Worm (Caenorhabditis elegans) whole organism, L4 larva: ENCODE data around the gene F59A6.2.

Source experiments
- R02D3.7 ChIP-seq: fragments of 150-350 bp; sonication (generic microtip); optimal IDR thresholded peaks from 3 replicates; lab custom pipeline; 2014; ENCODE audit warnings: missing biosample characterization, missing genetic modification characterization
- T20F7.1 ChIP-seq: fragments of 200-800 bp; sonication (Bioruptor generic); optimal IDR thresholded peaks from 2 replicates; lab custom pipeline; 2018; ENCODE audit warnings: mild to moderate bottlenecking, missing genetic modification characterization, missing compliant biosample characterization
- Y105C5A.15 ChIP-seq: fragments of 200-800 bp; sonication (Bioruptor generic); IDR thresholded peaks from 2 replicates; pipeline ENCODE4 v1.3.6; 2022; ENCODE audit warnings: missing genetic modification characterization, missing compliant biosample characterization
- Y48G9A.11 ChIP-seq: fragments of 200-800 bp; sonication (Bioruptor generic); IDR thresholded peaks from 2 replicates; pipeline ENCODE4 v1.3.6; 2022; ENCODE audit warnings: missing genetic modification reagents, missing genetic modification characterization, missing compliant biosample characterization
- ZK546.5 ChIP-seq, 2 experiments: sonication (generic microtip); optimal IDR thresholded peaks; 2 replicates each; lab custom pipeline; 2017; ENCODE audit warnings: missing biosample characterization in 2 of 2, missing genetic modification characterization in 2 of 2
- ceh-62 ChIP-seq: sonication (generic microtip); optimal IDR thresholded peaks from 2 replicates; lab custom pipeline; 2017; ENCODE audit warnings: missing biosample characterization, missing genetic modification characterization
- ceh-82 ChIP-seq: sonication (generic microtip); optimal IDR thresholded peaks from 2 replicates; lab custom pipeline; 2017; ENCODE audit warnings: missing biosample characterization, missing genetic modification characterization
- ces-1 ChIP-seq: fragments of 150-350 bp; sonication (generic microtip); optimal IDR thresholded peaks from 4 replicates; lab custom pipeline; 2014; ENCODE audit warnings: missing biosample characterization, missing genetic modification reagents, missing genetic modification characterization
- ctbp-1 ChIP-seq: fragments of 200-800 bp; sonication (Bioruptor generic); IDR thresholded peaks from 2 replicates; pipeline ENCODE4 v1.3.6; 2022; ENCODE audit warnings: missing genetic modification reagents, missing genetic modification characterization, missing compliant biosample characterization
- daf-8 ChIP-seq: fragments of 200-800 bp; sonication (Bioruptor generic); IDR thresholded peaks from 2 replicates; pipeline ENCODE4 v1.3.6; 2022; ENCODE audit warnings: missing genetic modification characterization, missing compliant biosample characterization
- dmd-6 ChIP-seq: fragments of 200-800 bp; sonication (Bioruptor generic); IDR thresholded peaks from 2 replicates; pipeline ENCODE4 v1.3.6; 2022; ENCODE audit warnings: missing genetic modification reagents, missing genetic modification characterization, missing compliant biosample characterization
- dmd-8 ChIP-seq: fragments of 200-800 bp; sonication (Bioruptor generic); IDR thresholded peaks from 2 replicates; pipeline ENCODE4 v1.3.6; 2022; ENCODE audit warnings: missing genetic modification characterization, missing compliant biosample characterization
- dmd-9 ChIP-seq: fragments of 200-800 bp; sonication (Bioruptor generic); IDR thresholded peaks from 2 replicates; pipeline ENCODE4 v1.3.6; 2022; ENCODE audit warnings: missing genetic modification reagents, missing genetic modification characterization, missing compliant biosample characterization
- dpl-1 ChIP-seq: fragments of 150-350 bp; optimal IDR thresholded peaks from 2 replicates; lab custom pipeline; 2014; ENCODE audit warnings: missing biosample characterization, missing genetic modification reagents, missing genetic modification characterization
- dve-1 ChIP-seq: sonication (generic microtip); optimal IDR thresholded peaks from 2 replicates; lab custom pipeline; 2017; ENCODE audit warnings: antibody characterized with exemption, mild to moderate bottlenecking, missing genetic modification characterization, missing compliant biosample characterization; ENCODE audit not compliant: insufficient read depth
- fkh-10 ChIP-seq: fragments of 150-350 bp; optimal IDR thresholded peaks from 2 replicates; lab custom pipeline; 2014; ENCODE audit warnings: missing biosample characterization, missing genetic modification reagents, missing genetic modification characterization
- fos-1 ChIP-seq: fragments of 150-350 bp; optimal IDR thresholded peaks from 2 replicates; lab custom pipeline; 2014; ENCODE audit warnings: missing biosample characterization, missing genetic modification characterization
- gei-8 ChIP-seq: fragments of 200-800 bp; sonication (Bioruptor generic); optimal IDR thresholded peaks from 2 replicates; lab custom pipeline; 2018; ENCODE audit warnings: mild to moderate bottlenecking, missing genetic modification characterization, missing compliant biosample characterization
- hlh-11 ChIP-seq: fragments of 200-800 bp; sonication (Bioruptor generic); optimal IDR thresholded peaks from 2 replicates; lab custom pipeline; 2018; ENCODE audit warnings: mild to moderate bottlenecking, missing genetic modification characterization, missing compliant biosample characterization
- hlh-30 ChIP-seq: sonication (generic microtip); optimal IDR thresholded peaks from 2 replicates; lab custom pipeline; 2017; ENCODE audit warnings: antibody characterized with exemption, mild to moderate bottlenecking, missing genetic modification characterization, missing compliant biosample characterization; ENCODE audit not compliant: insufficient read depth
- jun-1 ChIP-seq: fragments of 150-350 bp; optimal IDR thresholded peaks from 2 replicates; lab custom pipeline; 2014; ENCODE audit warnings: missing biosample characterization, missing genetic modification reagents, missing genetic modification characterization
- lin-29 ChIP-seq: fragments of 200-800 bp; sonication (Bioruptor generic); IDR thresholded peaks from 2 replicates; pipeline ENCODE4 v1.3.6; 2022; ENCODE audit warnings: missing genetic modification reagents, missing genetic modification characterization, missing compliant biosample characterization
- lin-39 ChIP-seq: fragments of 150-350 bp; optimal IDR thresholded peaks from 2 replicates; lab custom pipeline; 2014; ENCODE audit warnings: missing biosample characterization, missing genetic modification reagents, missing genetic modification characterization
- lsy-2 ChIP-seq, 2 experiments: fragments of 150-350 bp in 1 of 2; sonication (generic microtip) in 1 of 2; optimal IDR thresholded peaks; 2 replicates each; lab custom pipeline; 2014 to 2017; ENCODE audit warnings: missing biosample characterization in 2 of 2, missing genetic modification characterization in 2 of 2
- madf-5 ChIP-seq, 2 experiments: fragments of 200-800 bp; sonication (Bioruptor generic); IDR thresholded peaks; 2 replicates each; pipeline ENCODE4 v1.3.6; 2022; ENCODE audit warnings: missing compliant biosample characterization in 2 of 2, missing genetic modification characterization in 2 of 2
- mdl-1 ChIP-seq, 2 experiments: fragments of 150-350 bp in 1 of 2; sonication (generic microtip) in 1 of 2; optimal IDR thresholded peaks; 2 replicates each; lab custom pipeline; 2014 to 2017; ENCODE audit warnings: missing biosample characterization in 2 of 2, missing genetic modification characterization in 2 of 2
- mdt-29 ChIP-seq: fragments of 200-800 bp; sonication (Bioruptor generic); IDR thresholded peaks from 2 replicates; pipeline ENCODE4 v1.3.6; 2022; ENCODE audit warnings: missing genetic modification reagents, missing genetic modification characterization, missing compliant biosample characterization
- mes-2 ChIP-seq: sonication (generic microtip); optimal IDR thresholded peaks from 2 replicates; lab custom pipeline; 2016; ENCODE audit warnings: missing genotype, mild to moderate bottlenecking, missing genetic modification characterization, missing compliant biosample characterization; ENCODE audit not compliant: poor library complexity, severe bottlenecking
- nhr-111 ChIP-seq: fragments of 200-800 bp; sonication (Bioruptor generic); optimal IDR thresholded peaks from 2 replicates; lab custom pipeline; 2018; ENCODE audit warnings: mild to moderate bottlenecking, missing genetic modification characterization, missing compliant biosample characterization
- nhr-25 ChIP-seq: sonication (generic microtip); optimal IDR thresholded peaks from 2 replicates; lab custom pipeline; 2017; ENCODE audit warnings: missing genetic modification characterization, mild to moderate bottlenecking, missing compliant biosample characterization, antibody characterized with exemption, moderate library complexity, borderline replicate concordance; ENCODE audit not compliant: insufficient read depth
- nhr-28 ChIP-seq: fragments of 150-350 bp; optimal IDR thresholded peaks from 2 replicates; lab custom pipeline; 2014; ENCODE audit warnings: missing biosample characterization, missing genetic modification characterization
- nhr-42 ChIP-seq: fragments of 200-800 bp; sonication (Bioruptor generic); IDR thresholded peaks from 2 replicates; pipeline ENCODE4 v1.3.6; 2022; ENCODE audit warnings: missing genetic modification characterization, missing compliant biosample characterization
- nhr-6 ChIP-seq: fragments of 150-350 bp; optimal IDR thresholded peaks from 2 replicates; lab custom pipeline; 2014; ENCODE audit warnings: missing biosample characterization, missing genetic modification characterization
- nhr-77 ChIP-seq: fragments of 150-350 bp; optimal IDR thresholded peaks from 2 replicates; lab custom pipeline; 2014; ENCODE audit warnings: missing biosample characterization, missing genetic modification characterization
- php-3 ChIP-seq: fragments of 200-800 bp; sonication (Bioruptor generic); IDR thresholded peaks from 2 replicates; pipeline ENCODE4 v1.3.6; 2022; ENCODE audit warnings: missing genetic modification reagents, missing genetic modification characterization, missing compliant biosample characterization
- rbr-2 ChIP-seq: sonication (generic microtip); optimal IDR thresholded peaks from 2 replicates; lab custom pipeline; 2016; ENCODE audit warnings: missing genotype, missing genetic modification characterization, missing compliant biosample characterization
- set-16 ChIP-seq: fragments of 200-800 bp; sonication (Bioruptor generic); IDR thresholded peaks from 2 replicates; pipeline ENCODE4 v1.3.6; 2022; ENCODE audit warnings: missing genetic modification reagents, missing genetic modification characterization, missing compliant biosample characterization
- skn-1 ChIP-seq: fragments of 150-350 bp; optimal IDR thresholded peaks from 2 replicates; lab custom pipeline; 2014; ENCODE audit warnings: missing biosample characterization, missing genetic modification characterization
- tra-1 ChIP-seq: fragments of 200-800 bp; sonication (Bioruptor generic); IDR thresholded peaks from 2 replicates; pipeline ENCODE4 v1.3.6; 2022; ENCODE audit warnings: missing genetic modification reagents, missing genetic modification characterization, missing compliant biosample characterization
- unc-62 ChIP-seq, 3 experiments: fragments of 150-350 bp in 1 of 3; sonication (generic microtip); optimal IDR thresholded peaks in 2 of 3; peaks in 1 of 3; 1 replicate in 1 of 3; 2 replicates in 2 of 3; lab custom pipeline; 2014 to 2017; ENCODE audit warnings: missing biosample characterization in 3 of 3, missing genetic modification characterization in 3 of 3, missing genetic modification reagents in 3 of 3, missing genotype in 1 of 3
- vab-7 ChIP-seq: fragments of 200-800 bp; sonication (Bioruptor generic); IDR thresholded peaks from 2 replicates; pipeline ENCODE4 v1.3.6; 2022; ENCODE audit warnings: missing genetic modification reagents, missing genetic modification characterization, missing compliant biosample characterization
- zip-2 ChIP-seq: fragments of 150-350 bp; optimal IDR thresholded peaks from 2 replicates; lab custom pipeline; 2014; ENCODE audit warnings: missing biosample characterization, missing genetic modification characterization
- ztf-11 ChIP-seq: fragments of 150-350 bp; optimal IDR thresholded peaks from 2 replicates; lab custom pipeline; 2014; ENCODE audit warnings: missing biosample characterization, missing genetic modification characterization

Gene F59A6.2

ce11 chrII:5042381-5042930 is 28.0 kb downstream of the F59A6.2 start:
- TF ChIP-seq gei-8 (GFP tag; lab: Kevin White, UChicago): no peak
- TF ChIP-seq unc-62 (GFP tag; optimal IDR thresholded peaks at IDR 0.05 in 1 of 2; lab: Kevin White, UChicago): peak in 1 of 2 experiments; percentile 85
- TF ChIP-seq unc-62 (tag; optimal IDR thresholded peaks at IDR 0.05; lab: Kevin White, UChicago): no peak
- no peak for TF ChIP-seq dmd-6
- peak in 1 of 2 experiments; percentile 38 for TF ChIP-seq lsy-2 (tag; optimal IDR thresholded peaks at IDR 0.05; lab: Kevin White, UChicago)
- no peak for TF ChIP-seq ZK546.5 (tag; optimal IDR thresholded peaks at IDR 0.05; lab: Kevin White, UChicago)
- no peak for TF ChIP-seq Y105C5A.15 (GFP tag; lab: Robert Waterston, UW)
- TF ChIP-seq jun-1 (tag; lab: Kevin White, UChicago): no peak
- TF ChIP-seq vab-7: no peak
- TF ChIP-seq zip-2: no peak
- TF ChIP-seq ctbp-1: no peak
- peak; percentile 9 for TF ChIP-seq fkh-10 (GFP tag; lab: Kevin White, UChicago)
- TF ChIP-seq nhr-42 (GFP tag; lab: Robert Waterston, UW): no peak
- no peak for TF ChIP-seq dmd-9 (GFP tag; lab: Robert Waterston, UW)
- no peak for TF ChIP-seq hlh-11
- TF ChIP-seq mdl-1 (tag; optimal IDR thresholded peaks at IDR 0.05; lab: Kevin White, UChicago): no peak
- no peak for TF ChIP-seq lin-39
- no peak for TF ChIP-seq rbr-2 (tag; lab: Kevin White, UChicago)
- TF ChIP-seq R02D3.7 (tag; lab: Kevin White, UChicago): no peak
- TF ChIP-seq T20F7.1 (GFP tag; lab: Kevin White, UChicago): no peak
- TF ChIP-seq, all 104 proteins: peak for 3

- TF ChIP-seq mes-2 (tag; lab: Kevin White, UChicago) (no peak), dve-1 (tag; lab: Kevin White, UChicago) (no peak), mdl-1 (tag; optimal IDR thresholded peaks at IDR 0.05; lab: Kevin White, UChicago) (peak in 1 of 2 experiments; percentile 18), hlh-30 (tag; lab: Kevin White, UChicago) (peak; percentile 51), nhr-6 (no peak), lsy-2 (tag; optimal IDR thresholded peaks at IDR 0.05; lab: Kevin White, UChicago) (peak in 1 of 2 experiments; percentile 22), R02D3.7 (tag; lab: Kevin White, UChicago) (no peak), ZK546.5 (tag; optimal IDR thresholded peaks at IDR 0.05; lab: Kevin White, UChicago) (no peak), mdt-29 (GFP tag; lab: Robert Waterston, UW) (no peak), skn-1 (tag; lab: Kevin White, UChicago) (no peak), dpl-1 (GFP tag; lab: Kevin White, UChicago) (no peak), unc-62 (GFP tag; optimal IDR thresholded peaks at IDR 0.05 in 1 of 2; lab: Kevin White, UChicago) (peak in 1 of 2 experiments; percentile 81), unc-62 (tag; optimal IDR thresholded peaks at IDR 0.05; lab: Kevin White, UChicago) (no peak), ces-1 (peak; percentile 57), tra-1 (GFP tag; lab: Robert Waterston, UW) (no peak), fkh-10 (GFP tag; lab: Kevin White, UChicago) (peak; percentile 77), hlh-11 (no peak), ceh-82 (tag; lab: Kevin White, UChicago) (no peak)
Observed at ce11 chrII:5046209-5047200, 32.0 kb downstream of the F59A6.2 start.

ce11 chrII:5047279-5047678 is 32.8 kb downstream of the F59A6.2 start:
- TF ChIP-seq dmd-8 (GFP tag; lab: Robert Waterston, UW) (no peak), daf-8 (GFP tag; lab: Robert Waterston, UW) (no peak), dmd-6 (peak; percentile 14; the same call in 1 of the 2 replicates), mdl-1 (tag; optimal IDR thresholded peaks at IDR 0.05; lab: Kevin White, UChicago) (peak; percentile 34 to 63), set-16 (GFP tag; lab: Robert Waterston, UW) (no peak), hlh-30 (tag; lab: Kevin White, UChicago) (peak; percentile 65), nhr-6 (peak; percentile 74), nhr-25 (tag; lab: Kevin White, UChicago) (peak; percentile 33), nhr-77 (tag; lab: Kevin White, UChicago) (no peak), dve-1 (tag; lab: Kevin White, UChicago) (peak; percentile 2), lsy-2 (tag; optimal IDR thresholded peaks at IDR 0.05; lab: Kevin White, UChicago) (peak in 1 of 2 experiments; percentile 40), fos-1 (tag; lab: Kevin White, UChicago) (no peak), madf-5 (GFP tag; IDR thresholded peaks at IDR 0.05; lab: Robert Waterston, UW) (no peak), Y48G9A.11 (GFP tag; lab: Robert Waterston, UW) (no peak), ceh-62 (tag; lab: Kevin White, UChicago) (no peak), php-3 (GFP tag; lab: Robert Waterston, UW) (no peak), nhr-111 (GFP tag; lab: Kevin White, UChicago) (no peak), ztf-11 (tag; lab: Kevin White, UChicago) (no peak), nhr-28 (tag; lab: Kevin White, UChicago) (peak; percentile 54), lin-29 (GFP tag; lab: Robert Waterston, UW) (no peak)
